Worm (Caenorhabditis elegans) whole organism, young adult: ENCODE data around the gene JC8.16.

Source experiments
- B0336.3 ChIP-seq: fragments of 200-800 bp; sonication (Bioruptor generic); IDR thresholded peaks from 2 replicates; pipeline ENCODE4 v1.3.6; 2022; ENCODE audit warnings: missing genetic modification characterization, missing compliant biosample characterization
- F10E7.11 ChIP-seq: sonication (generic microtip); optimal IDR thresholded peaks from 2 replicates; lab custom pipeline; 2017; ENCODE audit warnings: mild to moderate bottlenecking, missing genetic modification characterization, moderate library complexity, missing compliant biosample characterization
- attf-3 ChIP-seq: fragments of 200-800 bp; sonication (Bioruptor generic); conservative IDR thresholded peaks from 2 replicates; pipeline ENCODE4 v1.3.6; 2022; ENCODE audit warnings: missing genetic modification reagents, missing genetic modification characterization, missing compliant biosample characterization
- ccch-3 ChIP-seq: fragments of 200-800 bp; sonication (Bioruptor generic); optimal IDR thresholded peaks from 2 replicates; lab custom pipeline; 2018; ENCODE audit warnings: mild to moderate bottlenecking, missing genetic modification characterization, missing compliant biosample characterization
- madf-8 ChIP-seq: fragments of 200-800 bp; sonication (Bioruptor generic); conservative IDR thresholded peaks from 2 replicates; pipeline ENCODE4 v1.3.6; 2022; ENCODE audit warnings: missing genetic modification reagents, missing genetic modification characterization, missing compliant biosample characterization
- nhr-90 ChIP-seq: sonication (generic microtip); optimal IDR thresholded peaks from 2 replicates; lab custom pipeline; 2016; ENCODE audit warnings: missing genotype, mild to moderate bottlenecking, missing genetic modification characterization, missing compliant biosample characterization
- rcor-1 ChIP-seq: fragments of 200-800 bp; sonication (Bioruptor generic); IDR thresholded peaks from 2 replicates; pipeline ENCODE4 v1.3.6; 2022; ENCODE audit warnings: missing genetic modification reagents, missing genetic modification characterization, missing compliant biosample characterization
- snpc-4 ChIP-seq, 5 experiments: fragments of 150-350 bp in 1 of 5; sonication (generic microtip) in 4 of 5; optimal IDR thresholded peaks; 2 replicates each; lab custom pipeline; 2014 to 2018; ENCODE audit warnings: missing genetic modification characterization in 5 of 5, missing biosample characterization in 3 of 5, antibody characterized with exemption in 2 of 5, mild to moderate bottlenecking in 2 of 5, missing compliant biosample characterization in 2 of 5, missing genotype in 2 of 5, moderate library complexity in 2 of 5, missing genetic modification reagents in 1 of 5
- unc-62 ChIP-seq: fragments of 150-350 bp; optimal IDR thresholded peaks from 2 replicates; lab custom pipeline; 2014; ENCODE audit warnings: missing biosample characterization, missing genetic modification reagents, missing genetic modification characterization

DNA sequence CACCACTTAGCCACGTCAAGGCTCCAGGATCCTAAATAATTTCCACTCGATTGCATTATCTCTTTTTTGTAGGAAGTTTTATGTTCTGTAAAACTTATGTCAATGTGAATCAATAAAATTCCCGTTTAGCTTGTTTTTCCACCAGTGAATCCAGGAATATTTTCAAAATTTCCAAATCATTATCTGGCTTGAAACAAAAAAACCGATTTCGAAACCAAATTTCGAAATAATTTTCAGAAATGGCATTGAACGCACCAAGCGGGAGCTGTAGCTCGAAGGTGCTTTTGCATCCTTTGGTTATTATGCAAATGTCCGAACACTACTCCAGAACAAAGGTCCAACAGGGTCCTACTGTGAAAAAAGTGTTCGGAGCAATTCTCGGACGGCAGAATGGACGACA is 41.6 kb downstream of the JC8.16 start, which contains the start of gene csn-6:
- TF ChIP-seq attf-3 (GFP tag; lab: Robert Waterston, UW) (no peak), madf-8 (no peak), nhr-90 (tag; lab: Kevin White, UChicago) (no peak), F10E7.11 (tag; lab: Kevin White, UChicago) (no peak), unc-62 (no peak), rcor-1 (GFP tag; lab: Robert Waterston, UW) (no peak), snpc-4 (GFP tag; optimal IDR thresholded peaks at IDR 0.05; lab: Kevin White, UChicago) (no peak), snpc-4 (tag; optimal IDR thresholded peaks at IDR 0.05; lab: Kevin White, UChicago) (peak in 1 of 4 experiments; percentile 1), B0336.3 (GFP tag; lab: Robert Waterston, UW) (no peak), ccch-3 (GFP tag; lab: Kevin White, UChicago) (no peak)
